Fruit fly (Drosophila melanogaster) whole organism, pupa: Measurements from ENCODE around the gene ogre.

Experiments used
- CG10348 ChIP-seq: fragments of 200-800 bp; sonication (Bioruptor generic); IDR thresholded peaks from 2 replicates; pipeline ENCODE4 v1.3.6; 2022; ENCODE audit warnings: missing biosample characterization, missing genetic modification characterization
- CG12605 ChIP-seq: fragments of 200-800 bp; sonication (Bioruptor generic); IDR thresholded peaks from 2 replicates; pipeline ENCODE4 v1.3.6; 2022; ENCODE audit warnings: missing biosample characterization, missing genetic modification characterization
- CG13204 ChIP-seq: fragments of 200-800 bp; sonication (Bioruptor generic); optimal IDR thresholded peaks from 2 replicates; lab custom pipeline; 2018; ENCODE audit warnings: missing biosample characterization, mild to moderate bottlenecking, missing genetic modification characterization, moderate library complexity
- CG14655 ChIP-seq: fragments of 200-800 bp; sonication (Bioruptor generic); optimal IDR thresholded peaks from 3 replicates; lab custom pipeline; 2017; ENCODE audit warnings: mild to moderate bottlenecking, missing biosample characterization, missing genetic modification reagents, missing genetic modification characterization
- CG15710 ChIP-seq: fragments of 200-800 bp; sonication (Bioruptor generic); optimal IDR thresholded peaks from 2 replicates; lab custom pipeline; 2018; ENCODE audit warnings: missing biosample characterization, mild to moderate bottlenecking, missing genetic modification characterization, moderate library complexity
- CG17806 ChIP-seq: fragments of 200-800 bp; sonication (Bioruptor generic); optimal IDR thresholded peaks from 2 replicates; lab custom pipeline; 2018; ENCODE audit warnings: missing biosample characterization, mild to moderate bottlenecking, missing genetic modification characterization, moderate library complexity
- CG32121 ChIP-seq: fragments of 200-800 bp; sonication (Bioruptor generic); IDR thresholded peaks from 2 replicates; pipeline ENCODE4 v1.3.6; 2022; ENCODE audit warnings: missing biosample characterization, missing genetic modification characterization
- CG34367 ChIP-seq: fragments of 200-800 bp; sonication (Bioruptor generic); optimal IDR thresholded peaks from 2 replicates; lab custom pipeline; 2018; ENCODE audit warnings: missing biosample characterization, mild to moderate bottlenecking, missing genetic modification characterization
- CG4496 ChIP-seq: fragments of 200-800 bp; sonication (Bioruptor generic); IDR thresholded peaks from 3 replicates; pipeline ENCODE4 v1.3.6; 2022; ENCODE audit warnings: missing biosample characterization, missing genetic modification characterization
- CG8159 ChIP-seq: fragments of 200-800 bp; sonication (Bioruptor generic); optimal IDR thresholded peaks from 3 replicates; lab custom pipeline; 2018; ENCODE audit warnings: missing biosample characterization, mild to moderate bottlenecking, missing genetic modification characterization, moderate library complexity
- CG8301 ChIP-seq: fragments of 200-800 bp; sonication (Bioruptor generic); optimal IDR thresholded peaks from 2 replicates; lab custom pipeline; 2018; ENCODE audit warnings: missing biosample characterization, mild to moderate bottlenecking, missing genetic modification characterization
- CG9948 ChIP-seq: fragments of 200-800 bp; sonication (Bioruptor generic); optimal IDR thresholded peaks from 2 replicates; lab custom pipeline; 2018; ENCODE audit warnings: missing biosample characterization, mild to moderate bottlenecking, missing genetic modification characterization, moderate library complexity
- D1 ChIP-seq: fragments of 200-800 bp; sonication (Bioruptor generic); optimal IDR thresholded peaks from 2 replicates; lab custom pipeline; 2018; ENCODE audit warnings: missing biosample characterization, mild to moderate bottlenecking, missing genetic modification characterization, moderate library complexity
- EcR ChIP-seq: fragments of 200-800 bp; sonication (Bioruptor generic); optimal IDR thresholded peaks from 3 replicates; lab custom pipeline; 2019; ENCODE audit warnings: missing biosample characterization, missing genetic modification characterization, mild to moderate bottlenecking, moderate library complexity, missing genetic modification reagents
- Ets98B ChIP-seq: fragments of 200-800 bp; sonication (Bioruptor generic); IDR thresholded peaks from 2 replicates; pipeline ENCODE4 v1.3.6; 2022; ENCODE audit warnings: missing biosample characterization, missing genetic modification characterization
- Pif1A ChIP-seq: fragments of 200-800 bp; sonication (Bioruptor generic); optimal IDR thresholded peaks from 3 replicates; lab custom pipeline; 2016; ENCODE audit warnings: missing biosample characterization, missing genetic modification characterization
- Pif1B ChIP-seq: fragments of 200-800 bp; sonication (Bioruptor generic); optimal IDR thresholded peaks from 3 replicates; lab custom pipeline; 2016; ENCODE audit warnings: missing biosample characterization, missing genetic modification characterization
- Snoo ChIP-seq: fragments of 200-800 bp; sonication (Bioruptor generic); optimal IDR thresholded peaks from 3 replicates; lab custom pipeline; 2017; ENCODE audit warnings: missing biosample characterization, mild to moderate bottlenecking, missing genetic modification characterization, inconsistent platforms
- fd96Ca ChIP-seq: fragments of 200-800 bp; sonication (Bioruptor generic); IDR thresholded peaks from 3 replicates; pipeline ENCODE4 v1.3.6; 2022; ENCODE audit warnings: missing biosample characterization, missing genetic modification characterization
- gl ChIP-seq: fragments of 200-800 bp; sonication (Bioruptor generic); optimal IDR thresholded peaks from 2 replicates; lab custom pipeline; 2018; ENCODE audit warnings: missing biosample characterization, mild to moderate bottlenecking, missing genetic modification characterization
- rn ChIP-seq: fragments of 200-800 bp; sonication (Bioruptor generic); IDR thresholded peaks from 2 replicates; pipeline ENCODE4 v1.3.6; 2022; ENCODE audit warnings: missing biosample characterization, missing genetic modification characterization

Gene ogre

DNA sequence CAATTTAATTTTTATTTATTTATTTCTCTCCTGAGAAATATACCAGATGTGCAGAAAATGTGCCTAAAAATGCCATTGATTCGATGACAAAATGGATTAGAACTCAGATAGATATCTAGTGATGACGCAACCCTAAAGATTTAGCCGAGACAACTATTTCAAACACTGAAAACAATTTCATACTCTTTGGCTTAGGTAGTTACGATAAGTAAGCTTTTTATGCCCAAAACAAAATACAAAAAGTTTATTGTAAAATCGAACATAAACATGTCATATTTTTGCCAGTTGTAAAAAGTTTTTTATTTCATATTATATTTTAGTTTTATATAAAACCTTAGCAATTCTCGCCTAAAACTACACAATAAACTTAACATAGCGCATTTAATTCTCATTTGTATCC lies 17.8 kb downstream of the ogre start, which contains the start of gene CG3040:
Gene CG3040, minus strand, starts transcription at position 54 of the 400 bp plus-strand sequence.
- TF ChIP-seq CG17806 (tag; lab: Kevin White, UChicago): peak; percentile 34
- TF ChIP-seq EcR (GFP tag; lab: Kevin White, UChicago): no peak
- TF ChIP-seq Ets98B (GFP tag; lab: Robert Waterston, UW): 0 out of 2 replicates have a peak, but pooled peaks have one; percentile 28
- peak; percentile 54 for TF ChIP-seq CG4496 (GFP tag; lab: Robert Waterston, UW)
- TF ChIP-seq CG9948 (tag; lab: Kevin White, UChicago): peak; percentile 9
- peak; percentile 12 for TF ChIP-seq CG14655 (GFP tag; lab: Kevin White, UChicago)
- peak; percentile 63 for TF ChIP-seq D1 (tag; lab: Kevin White, UChicago)
- TF ChIP-seq CG8159 (tag; lab: Kevin White, UChicago): peak; percentile 18
- peak; percentile 8 for TF ChIP-seq CG15710 (tag; lab: Kevin White, UChicago)
- TF ChIP-seq gl (tag; lab: Kevin White, UChicago): no peak
- TF ChIP-seq CG12605 (GFP tag; lab: Robert Waterston, UW): no peak

DNA sequence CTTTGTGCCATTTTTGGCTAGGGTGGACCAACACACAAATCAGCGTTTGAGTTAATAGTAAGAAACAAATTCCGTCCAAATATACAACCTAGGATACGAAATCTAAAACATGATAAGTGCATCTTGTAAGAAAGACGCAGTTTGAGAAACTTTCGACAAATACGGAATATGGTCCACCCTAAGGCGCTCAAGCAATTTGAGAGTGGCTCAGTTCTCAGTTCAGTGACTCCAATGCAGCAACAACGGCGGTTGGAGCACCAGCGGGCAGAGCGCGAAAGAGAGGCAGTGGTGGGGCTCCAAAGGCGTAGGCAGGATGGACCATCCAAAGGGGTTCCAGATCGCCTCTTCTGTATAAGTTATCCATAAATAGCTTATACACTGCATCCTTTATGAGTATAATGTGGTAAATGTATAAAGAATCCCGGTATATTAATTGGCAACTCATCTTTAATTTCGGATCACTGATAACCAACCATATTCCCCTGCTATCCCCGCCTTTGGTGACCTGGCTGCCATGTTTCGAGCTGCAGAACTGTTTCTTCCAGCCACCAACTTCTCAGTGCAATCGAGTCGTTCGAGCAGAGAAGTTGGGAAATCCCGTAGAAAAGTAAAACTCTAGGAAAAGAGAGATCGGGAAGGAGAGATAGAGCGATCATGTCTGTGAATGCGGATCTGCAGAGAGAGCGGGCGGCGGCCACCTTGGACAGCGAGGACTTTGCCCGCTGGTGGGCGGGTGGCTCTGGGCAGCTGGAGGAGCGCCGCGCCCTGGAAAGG lies 21.6 kb downstream of the ogre start, which contains the start of gene CG4586:
Gene CG4586, plus strand, starts transcription at position 555 of the 774 bp plus-strand sequence.
- TF ChIP-seq CG10348 (GFP tag; lab: Robert Waterston, UW): peak; percentile 75
- TF ChIP-seq CG17806 (tag; lab: Kevin White, UChicago): peak; percentile 99
- TF ChIP-seq CG32121: peak; percentile 99
- TF ChIP-seq D1 (tag; lab: Kevin White, UChicago): peak; percentile 97
- peak; percentile 99 for TF ChIP-seq Pif1A (GFP tag; lab: Kevin White, UChicago)
- peak; percentile 99 for TF ChIP-seq CG4496 (GFP tag; lab: Robert Waterston, UW)
- TF ChIP-seq CG12605 (GFP tag; lab: Robert Waterston, UW): peak; percentile 100
- peak; percentile 99 for TF ChIP-seq CG8301
- peak; percentile 98 for TF ChIP-seq CG34367 (tag; lab: Kevin White, UChicago)
- TF ChIP-seq CG14655 (GFP tag; lab: Kevin White, UChicago): peak; percentile 98
- TF ChIP-seq Pif1B (GFP tag; lab: Kevin White, UChicago): peak; percentile 100
- TF ChIP-seq fd96Ca: peak; percentile 99
- TF ChIP-seq rn (GFP tag; lab: Robert Waterston, UW): peak; percentile 91
- peak; percentile 95 for TF ChIP-seq CG15710 (tag; lab: Kevin White, UChicago)
- peak; percentile 95 for TF ChIP-seq CG13204 (GFP tag; lab: Kevin White, UChicago)
- TF ChIP-seq gl (tag; lab: Kevin White, UChicago): peak; percentile 98
- TF ChIP-seq Ets98B (GFP tag; lab: Robert Waterston, UW): peak; percentile 99
- TF ChIP-seq CG8159 (tag; lab: Kevin White, UChicago): peak; percentile 100
- TF ChIP-seq EcR (GFP tag; lab: Kevin White, UChicago): peak; percentile 99
- TF ChIP-seq Snoo (tag; lab: Kevin White, UChicago): peak; percentile 95
- peak; percentile 95 for TF ChIP-seq CG9948 (tag; lab: Kevin White, UChicago)

DNA sequence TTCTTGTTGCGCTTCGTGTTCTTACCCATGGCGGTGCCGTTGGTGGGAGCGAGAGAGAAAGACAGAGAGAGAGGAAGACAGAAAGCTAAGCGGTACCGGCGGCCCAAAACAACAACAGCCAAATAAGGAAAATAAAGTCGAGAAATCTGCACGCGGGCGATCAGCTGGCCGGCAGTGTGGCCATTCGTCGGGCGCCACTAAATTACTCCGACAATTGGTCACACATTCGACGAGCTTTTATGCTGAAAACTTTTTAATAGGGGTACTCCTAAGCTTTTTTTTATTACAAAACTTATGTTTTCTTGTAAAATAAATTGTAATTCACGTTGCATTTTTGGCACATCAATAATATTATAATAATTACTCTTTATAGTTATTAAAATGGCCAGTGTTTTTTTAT lies 22.6 kb downstream of the ogre start, which contains the start of gene Setd3:
Gene Setd3, minus strand, starts transcription at position 187 of the 400 bp plus-strand sequence.
- TF ChIP-seq fd96Ca (no peak), CG17806 (tag; lab: Kevin White, UChicago) (no peak), CG10348 (GFP tag; lab: Robert Waterston, UW) (no peak), CG14655 (GFP tag; lab: Kevin White, UChicago) (no peak), CG34367 (tag; lab: Kevin White, UChicago) (no peak), CG9948 (tag; lab: Kevin White, UChicago) (no peak), D1 (tag; lab: Kevin White, UChicago) (no peak), CG15710 (tag; lab: Kevin White, UChicago) (no peak), Snoo (tag; lab: Kevin White, UChicago) (no peak), CG8301 (no peak), CG13204 (GFP tag; lab: Kevin White, UChicago) (no peak), rn (GFP tag; lab: Robert Waterston, UW) (no peak), Pif1B (GFP tag; lab: Kevin White, UChicago) (no peak), Pif1A (GFP tag; lab: Kevin White, UChicago) (no peak), CG32121 (no peak), Ets98B (GFP tag; lab: Robert Waterston, UW) (no peak), CG8159 (tag; lab: Kevin White, UChicago) (no peak), CG4496 (GFP tag; lab: Robert Waterston, UW) (no peak), EcR (GFP tag; lab: Kevin White, UChicago) (no peak)

DNA sequence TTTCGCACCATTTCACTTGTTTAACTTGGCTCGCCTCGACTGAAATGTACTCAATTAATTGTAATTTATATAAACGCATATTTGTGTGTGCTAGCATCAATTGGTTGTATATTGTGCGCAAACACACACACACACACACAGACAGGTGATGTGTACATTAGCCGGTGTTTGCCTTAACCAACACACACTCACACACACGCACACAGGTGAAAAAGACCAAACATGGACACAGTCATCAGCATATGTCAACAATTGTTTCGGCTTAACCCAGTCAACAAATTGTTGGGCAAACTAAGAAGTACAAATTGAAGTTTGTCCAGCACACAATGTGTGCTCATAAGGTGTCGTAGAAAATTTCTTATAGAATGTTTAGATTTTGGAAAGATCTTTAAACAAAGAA lies 53.7 kb downstream of the ogre start:
- TF ChIP-seq CG13204 (GFP tag; lab: Kevin White, UChicago) (no peak), CG12605 (GFP tag; lab: Robert Waterston, UW) (no peak)
- TF ChIP-seq, all 21 proteins: peak for 0

DNA sequence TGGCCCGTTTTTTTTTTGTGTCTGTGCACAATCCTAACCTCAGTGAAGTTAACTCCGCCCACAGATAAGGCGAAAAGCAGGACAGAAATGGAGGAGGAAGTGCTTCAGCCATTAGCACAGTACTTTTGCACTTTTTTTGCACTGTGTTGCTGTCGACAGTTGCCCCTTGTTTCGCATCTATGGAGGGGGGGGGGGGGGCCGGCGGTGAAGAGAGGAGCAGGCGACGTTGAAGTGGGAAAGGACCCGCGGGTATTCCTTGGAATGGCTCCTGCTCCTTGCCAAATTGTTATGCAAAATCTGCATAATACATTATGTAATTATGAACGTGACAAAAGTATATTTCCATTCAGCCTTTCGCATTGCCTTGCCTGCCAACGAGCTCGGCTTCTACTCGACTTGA lies 54.2 kb downstream of the ogre start:
- no peak for TF ChIP-seq gl (tag; lab: Kevin White, UChicago)
- no peak for TF ChIP-seq CG34367 (tag; lab: Kevin White, UChicago)
- no peak for TF ChIP-seq rn (GFP tag; lab: Robert Waterston, UW)
- no peak for TF ChIP-seq D1 (tag; lab: Kevin White, UChicago)
- TF ChIP-seq CG8301: no peak
- TF ChIP-seq CG8159 (tag; lab: Kevin White, UChicago): no peak
- no peak for TF ChIP-seq CG17806 (tag; lab: Kevin White, UChicago)
- no peak for TF ChIP-seq CG9948 (tag; lab: Kevin White, UChicago)
- no peak for TF ChIP-seq CG14655 (GFP tag; lab: Kevin White, UChicago)
- no peak for TF ChIP-seq CG13204 (GFP tag; lab: Kevin White, UChicago)
- TF ChIP-seq fd96Ca: no peak
- no peak for TF ChIP-seq CG10348 (GFP tag; lab: Robert Waterston, UW)
- TF ChIP-seq EcR (GFP tag; lab: Kevin White, UChicago): no peak
- 0 out of 2 replicates have a peak, but pooled peaks have one; percentile 2 for TF ChIP-seq CG32121
- no peak for TF ChIP-seq CG15710 (tag; lab: Kevin White, UChicago)
- 0 out of 3 replicates have a peak, but pooled peaks have one; percentile 19 for TF ChIP-seq CG4496 (GFP tag; lab: Robert Waterston, UW)
